Fruit fly (Drosophila melanogaster) whole organism, embryonic: ENCODE measurements around the gene kel.

Experiments
- Aef1 ChIP-seq: fragments of 200-800 bp; sonication (Bioruptor generic); IDR thresholded peaks from 3 replicates; pipeline ENCODE4 v1.3.6; 2022; ENCODE audit warnings: missing biosample characterization, missing genetic modification characterization
- B-H1 ChIP-seq: fragments of 200-800 bp; sonication (Bioruptor generic); IDR thresholded peaks from 3 replicates; pipeline ENCODE4 v1.3.6; 2022; ENCODE audit warnings: missing biosample characterization, missing genetic modification characterization
- BtbVII ChIP-seq: fragments of 200-800 bp; sonication (Bioruptor generic); optimal IDR thresholded peaks from 3 replicates; lab custom pipeline; 2017; ENCODE audit warnings: missing biosample characterization, mild to moderate bottlenecking, missing genetic modification characterization
- CG11398 ChIP-seq: fragments of 200-800 bp; sonication (Bioruptor generic); optimal IDR thresholded peaks from 2 replicates; lab custom pipeline; 2016; ENCODE audit warnings: missing biosample characterization, missing genetic modification characterization
- CG11696 ChIP-seq: fragments of 200-800 bp; sonication (Bioruptor generic); IDR thresholded peaks from 2 replicates; pipeline ENCODE4 v1.3.6; 2022; ENCODE audit warnings: missing biosample characterization, missing genetic modification characterization
- CG12104 ChIP-seq: fragments of 200-800 bp; sonication (Bioruptor generic); optimal IDR thresholded peaks from 3 replicates; lab custom pipeline; 2016; ENCODE audit warnings: missing biosample characterization, missing genetic modification characterization
- CG13123 ChIP-seq: fragments of 200-800 bp; sonication (Bioruptor generic); optimal IDR thresholded peaks from 2 replicates; lab custom pipeline; 2016; ENCODE audit warnings: missing biosample characterization, missing genetic modification characterization
- CG14441 ChIP-seq: fragments of 200-800 bp; sonication (Bioruptor generic); IDR thresholded peaks from 2 replicates; pipeline ENCODE4 v1.3.6; 2022; ENCODE audit warnings: missing biosample characterization, missing genetic modification characterization
- CG15269 ChIP-seq: fragments of 200-800 bp; sonication (Bioruptor generic); optimal IDR thresholded peaks from 2 replicates; lab custom pipeline; 2018; ENCODE audit warnings: missing biosample characterization, mild to moderate bottlenecking, missing genetic modification characterization, moderate library complexity
- CG17912 ChIP-seq: fragments of 200-800 bp; sonication (Bioruptor generic); optimal IDR thresholded peaks from 2 replicates; lab custom pipeline; 2018; ENCODE audit warnings: missing biosample characterization, mild to moderate bottlenecking, missing genetic modification characterization
- CG1792 ChIP-seq: fragments of 200-800 bp; sonication (Bioruptor generic); optimal IDR thresholded peaks from 2 replicates; lab custom pipeline; 2016; ENCODE audit warnings: missing biosample characterization, missing genetic modification characterization
- CG18262 ChIP-seq: fragments of 200-800 bp; optimal IDR thresholded peaks from 3 replicates; lab custom pipeline; 2019; ENCODE audit warnings: missing biosample characterization, mild to moderate bottlenecking, missing genetic modification characterization, moderate library complexity
- CG18764 ChIP-seq: fragments of 200-800 bp; sonication (Bioruptor generic); optimal IDR thresholded peaks from 3 replicates; lab custom pipeline; 2016; ENCODE audit warnings: missing biosample characterization, missing genetic modification characterization
- CG6175 ChIP-seq: fragments of 200-800 bp; sonication (Bioruptor generic); IDR thresholded peaks from 3 replicates; pipeline ENCODE4 v1.3.6; 2022; ENCODE audit warnings: missing biosample characterization, missing genetic modification characterization
- CG7786 ChIP-seq: fragments of 200-800 bp; sonication (Bioruptor generic); optimal IDR thresholded peaks from 2 replicates; lab custom pipeline; 2016; ENCODE audit warnings: missing biosample characterization, missing genetic modification characterization
- CG8359 ChIP-seq: fragments of 200-800 bp; sonication (Bioruptor generic); optimal IDR thresholded peaks from 2 replicates; lab custom pipeline; 2017; ENCODE audit warnings: missing biosample characterization, mild to moderate bottlenecking, missing genetic modification characterization, borderline replicate concordance
- CG8478 ChIP-seq: fragments of >200 bp; optimal IDR thresholded peaks from 2 replicates; lab custom pipeline; 2018
- CG9437 ChIP-seq: fragments of 200-800 bp; sonication (Bioruptor generic); optimal IDR thresholded peaks from 2 replicates; lab custom pipeline; 2018; ENCODE audit warnings: missing biosample characterization, mild to moderate bottlenecking, missing genetic modification characterization
- CTCF ChIP-seq: fragments of 200-800 bp; sonication (Bioruptor generic); optimal IDR thresholded peaks from 2 replicates; lab custom pipeline; 2017; ENCODE audit warnings: missing biosample characterization, mild to moderate bottlenecking, missing genetic modification characterization, moderate library complexity
- Dbx ChIP-seq: fragments of 200-800 bp; sonication (Bioruptor generic); IDR thresholded peaks from 3 replicates; pipeline ENCODE4 v1.3.6; 2022; ENCODE audit warnings: missing biosample characterization, missing genetic modification characterization
- Dll ChIP-seq: fragments of 200-800 bp; sonication (Bioruptor generic); IDR thresholded peaks from 4 replicates; pipeline ENCODE4 v1.3.6; 2022; ENCODE audit warnings: missing biosample characterization, missing genetic modification characterization; ENCODE audit not compliant: partially characterized antibody
- Doc3 ChIP-seq: fragments of 200-800 bp; sonication (Bioruptor generic); IDR thresholded peaks from 3 replicates; pipeline ENCODE4 v1.3.6; 2022; ENCODE audit warnings: missing biosample characterization, missing genetic modification characterization; ENCODE audit not compliant: partially characterized antibody
- E2f1 ChIP-seq: fragments of 200-800 bp; sonication (Bioruptor generic); IDR thresholded peaks from 2 replicates; pipeline ENCODE4 v1.3.6; 2022; ENCODE audit warnings: missing biosample characterization, missing genetic modification characterization
- H15 ChIP-seq: fragments of 200-800 bp; sonication (Bioruptor generic); IDR thresholded peaks from 3 replicates; pipeline ENCODE4 v1.3.6; 2022; ENCODE audit warnings: missing biosample characterization, missing genetic modification characterization
- HHEX ChIP-seq: fragments of 200-800 bp; sonication (Bioruptor generic); optimal IDR thresholded peaks from 3 replicates; lab custom pipeline; 2017; ENCODE audit warnings: missing biosample characterization, mild to moderate bottlenecking, missing genetic modification characterization, missing genetic modification reagents
- HLHmδ ChIP-seq: fragments of 200-800 bp; sonication (Bioruptor generic); optimal IDR thresholded peaks from 2 replicates; lab custom pipeline; 2018; ENCODE audit warnings: missing biosample characterization, mild to moderate bottlenecking, missing genetic modification characterization, moderate library complexity
- Hr78 ChIP-seq, 2 experiments: fragments of 200-800 bp in 1 of 2; fragments of >200 bp in 1 of 2; sonication (Bioruptor generic) in 1 of 2; optimal IDR thresholded peaks; 2 replicates each; lab custom pipeline; 2017 to 2019; ENCODE audit warnings: missing biosample characterization in 2 of 2, missing genetic modification characterization in 2 of 2, mild to moderate bottlenecking in 1 of 2, moderate library complexity in 1 of 2
- Lim3 ChIP-seq: fragments of 200-800 bp; sonication (Bioruptor generic); IDR thresholded peaks from 2 replicates; pipeline ENCODE4 v1.3.6; 2022; ENCODE audit warnings: missing biosample characterization, missing genetic modification characterization
- Rx ChIP-seq: fragments of 200-800 bp; sonication (Bioruptor generic); IDR thresholded peaks from 2 replicates; pipeline ENCODE4 v1.3.6; 2022; ENCODE audit warnings: missing biosample characterization, missing genetic modification characterization
- Scr ChIP-seq: fragments of 200-800 bp; sonication (Bioruptor generic); IDR thresholded peaks from 2 replicates; pipeline ENCODE4 v1.3.6; 2022; ENCODE audit warnings: missing biosample characterization, missing genetic modification characterization; ENCODE audit not compliant: partially characterized antibody
- Ssrp ChIP-seq: fragments of 200-800 bp; sonication (Bioruptor generic); optimal IDR thresholded peaks from 2 replicates; lab custom pipeline; 2018; ENCODE audit warnings: missing biosample characterization, mild to moderate bottlenecking, missing genetic modification characterization, moderate library complexity
- cato ChIP-seq: fragments of 200-800 bp; sonication (Bioruptor generic); optimal IDR thresholded peaks from 2 replicates; lab custom pipeline; 2016; ENCODE audit warnings: missing biosample characterization, missing genetic modification characterization, borderline replicate concordance
- chn ChIP-seq: fragments of 200-800 bp; sonication (Bioruptor generic); optimal IDR thresholded peaks from 2 replicates; lab custom pipeline; 2016; ENCODE audit warnings: missing biosample characterization, missing genetic modification characterization
- ci ChIP-seq: fragments of 200-800 bp; sonication (Bioruptor generic); IDR thresholded peaks from 3 replicates; pipeline ENCODE4 v1.3.6; 2022; ENCODE audit warnings: missing biosample characterization, missing genetic modification characterization
- dan ChIP-seq: fragments of 200-800 bp; sonication (Bioruptor generic); IDR thresholded peaks from 2 replicates; pipeline ENCODE4 v1.3.6; 2022; ENCODE audit warnings: missing biosample characterization, missing genetic modification characterization
- en ChIP-seq: fragments of 200-800 bp; sonication (Bioruptor generic); optimal IDR thresholded peaks from 2 replicates; lab custom pipeline; 2016; ENCODE audit warnings: missing biosample characterization, missing genetic modification characterization
- grau ChIP-seq: fragments of 200-800 bp; optimal IDR thresholded peaks from 3 replicates; lab custom pipeline; 2019; ENCODE audit warnings: missing biosample characterization, mild to moderate bottlenecking, missing genetic modification characterization, moderate library complexity
- ken ChIP-seq: fragments of 200-800 bp; sonication (Bioruptor generic); IDR thresholded peaks from 3 replicates; pipeline ENCODE4 v1.3.6; 2022; ENCODE audit warnings: missing biosample characterization, missing genetic modification characterization
- lmd ChIP-seq: fragments of 200-800 bp; sonication (Bioruptor generic); IDR thresholded peaks from 2 replicates; pipeline ENCODE4 v1.3.6; 2022; ENCODE audit warnings: missing biosample characterization, missing genetic modification characterization
- pb ChIP-seq: fragments of 200-800 bp; sonication (Bioruptor generic); optimal IDR thresholded peaks from 3 replicates; lab custom pipeline; 2016; ENCODE audit warnings: missing biosample characterization, missing genetic modification characterization
- sna ChIP-seq: fragments of 200-800 bp; sonication (Bioruptor generic); IDR thresholded peaks from 2 replicates; pipeline ENCODE4 v1.3.6; 2022; ENCODE audit warnings: missing biosample characterization, missing genetic modification characterization; ENCODE audit not compliant: partially characterized antibody
- tap ChIP-seq: fragments of 200-800 bp; optimal IDR thresholded peaks from 3 replicates; lab custom pipeline; 2019; ENCODE audit warnings: missing biosample characterization, mild to moderate bottlenecking, missing genetic modification characterization, moderate library complexity
- tgo ChIP-seq: fragments of 200-800 bp; sonication (Bioruptor generic); IDR thresholded peaks from 3 replicates; pipeline ENCODE4 v1.3.6; 2022; ENCODE audit warnings: missing biosample characterization, missing genetic modification characterization
- twi ChIP-seq: fragments of 200-800 bp; optimal IDR thresholded peaks from 2 replicates; lab custom pipeline; 2019; ENCODE audit warnings: missing biosample characterization, mild to moderate bottlenecking, missing genetic modification characterization, moderate library complexity
- unc-4 ChIP-seq: fragments of 200-800 bp; sonication (Bioruptor generic); IDR thresholded peaks from 2 replicates; pipeline ENCODE4 v1.3.6; 2022; ENCODE audit warnings: missing biosample characterization, missing genetic modification characterization; ENCODE audit not compliant: partially characterized antibody
- vfl ChIP-seq: fragments of 200-800 bp; sonication (Bioruptor generic); optimal IDR thresholded peaks from 2 replicates; lab custom pipeline; 2016; ENCODE audit warnings: missing biosample characterization, missing genetic modification characterization
- vvl ChIP-seq: fragments of 200-800 bp; sonication (Bioruptor generic); IDR thresholded peaks from 2 replicates; pipeline ENCODE4 v1.3.6; 2022; ENCODE audit warnings: missing biosample characterization, missing genetic modification characterization
- zf30C ChIP-seq: fragments of 200-800 bp; sonication (Bioruptor generic); optimal IDR thresholded peaks from 3 replicates; lab custom pipeline; 2018; ENCODE audit warnings: missing biosample characterization, mild to moderate bottlenecking, missing genetic modification characterization
- zfh1 ChIP-seq: fragments of 200-800 bp; sonication (Bioruptor generic); IDR thresholded peaks from 3 replicates; pipeline ENCODE4 v1.3.6; 2022; ENCODE audit warnings: missing biosample characterization, missing genetic modification characterization

The kel gene

DNA sequence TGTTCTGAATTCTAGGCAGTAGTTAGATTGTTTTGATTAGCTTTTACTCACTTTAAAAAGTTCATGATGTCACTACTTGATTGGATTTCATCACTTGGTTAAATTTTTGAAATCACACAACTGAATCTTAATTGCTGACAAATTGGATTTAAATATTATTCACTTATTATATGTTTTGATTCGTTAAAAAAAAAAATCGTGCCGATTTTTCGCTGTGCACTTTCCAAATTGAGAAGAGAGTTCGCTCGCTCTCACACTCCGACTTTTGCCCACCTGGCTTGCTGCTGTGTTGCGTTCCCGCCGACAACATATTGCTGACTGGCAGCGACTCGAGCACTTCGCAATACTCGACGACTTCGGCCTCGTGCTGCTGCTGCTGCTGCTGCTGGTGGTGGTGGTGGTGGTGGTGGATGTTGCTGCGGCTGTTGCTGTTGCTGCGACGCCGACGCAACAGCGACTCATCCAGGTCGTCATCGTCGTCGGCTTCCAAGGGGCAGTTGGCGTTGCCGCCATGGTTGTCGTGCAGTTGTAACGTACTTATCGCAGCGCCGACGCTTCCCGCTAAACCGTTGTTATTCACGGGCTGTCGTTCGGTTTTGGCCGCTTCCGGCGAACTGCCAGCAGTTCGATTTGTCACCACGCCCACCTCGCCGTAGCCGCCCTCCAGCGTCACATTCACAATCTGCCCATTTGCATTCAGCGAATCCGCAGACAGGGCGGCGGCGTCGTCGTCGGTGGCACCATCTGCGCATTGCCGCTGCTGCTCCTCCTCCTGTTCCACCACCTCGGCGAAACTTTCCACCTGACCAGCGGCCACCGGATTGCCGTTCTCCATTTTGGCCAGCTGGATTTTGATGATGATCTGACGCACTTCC lies 3.8 kb upstream of the kel start (continued):
- TF ChIP-seq Ssrp (tag; lab: Kevin White, UChicago) = peak; percentile 58
- peak; percentile 48 for TF ChIP-seq CG12104 (GFP tag; lab: Kevin White, UChicago)
- TF ChIP-seq CG17912 (GFP tag; lab: Kevin White, UChicago) = no peak
- TF ChIP-seq BtbVII = peak; percentile 66
- peak; percentile 70; the same call in 2 of the 3 replicates for TF ChIP-seq CG6175 (GFP tag; lab: Robert Waterston, UW)
- 0 out of 2 replicates have a peak, but pooled peaks have one; percentile 41 for TF ChIP-seq sna (GFP tag; lab: Robert Waterston, UW)
- TF ChIP-seq CG9437 (GFP tag; lab: Kevin White, UChicago) = peak; percentile 63
- peak; percentile 54 for TF ChIP-seq lmd (GFP tag; lab: Robert Waterston, UW)
- TF ChIP-seq CG8478 (lab: Kevin White, UChicago) = peak; percentile 70
- no peak for TF ChIP-seq dan (GFP tag; lab: Robert Waterston, UW)
- TF ChIP-seq CG13123 (GFP tag; lab: Kevin White, UChicago) = peak; percentile 19
- TF ChIP-seq Lim3 (GFP tag; lab: Robert Waterston, UW) = no peak
- peak; percentile 66 for TF ChIP-seq HHEX (GFP tag; lab: Kevin White, UChicago)
- TF ChIP-seq cato (GFP tag; lab: Kevin White, UChicago) = peak; percentile 59
- TF ChIP-seq zf30C = peak; percentile 64
- TF ChIP-seq E2f1 (GFP tag; lab: Robert Waterston, UW) = peak; percentile 47
- peak; percentile 58; the same call in 2 of the 3 replicates for TF ChIP-seq B-H1 (GFP tag; lab: Robert Waterston, UW)
- TF ChIP-seq vvl (GFP tag; lab: Robert Waterston, UW) = peak; percentile 48; the same call in 1 of the 2 replicates
- peak; percentile 55 for TF ChIP-seq chn (GFP tag; lab: Kevin White, UChicago)
- TF ChIP-seq tap (tag; lab: Kevin White, UChicago) = peak; percentile 46
- peak; percentile 34 for TF ChIP-seq CG11398 (GFP tag; lab: Kevin White, UChicago)
- peak; percentile 21; the same call in 1 of the 3 replicates for TF ChIP-seq Dbx (GFP tag; lab: Robert Waterston, UW)
- TF ChIP-seq H15 = peak; percentile 56; the same call in 2 of the 3 replicates
- TF ChIP-seq en (GFP tag; lab: Kevin White, UChicago) = no peak
- peak; percentile 48 for TF ChIP-seq vfl (GFP tag; lab: Kevin White, UChicago)
- TF ChIP-seq CG14441 (GFP tag; lab: Robert Waterston, UW) = peak; percentile 51
- peak; percentile 70; the same call in 2 of the 3 replicates for TF ChIP-seq ken (GFP tag; lab: Robert Waterston, UW)
- peak; percentile 43 for TF ChIP-seq Rx (GFP tag; lab: Robert Waterston, UW)
- peak; percentile 2 for TF ChIP-seq twi (tag; lab: Kevin White, UChicago)
- TF ChIP-seq CG7786 (GFP tag; lab: Kevin White, UChicago) = peak; percentile 42
- TF ChIP-seq CG1792 (GFP tag; lab: Kevin White, UChicago) = no peak
- TF ChIP-seq CG11696 = no peak
- 0 out of 3 replicates have a peak, but pooled peaks have one; percentile 31 for TF ChIP-seq zfh1 (GFP tag; lab: Robert Waterston, UW)
- TF ChIP-seq ci (GFP tag; lab: Robert Waterston, UW) = peak; percentile 73
- TF ChIP-seq pb (GFP tag; lab: Kevin White, UChicago) = no peak
- no peak for TF ChIP-seq Hr78 (GFP tag; optimal IDR thresholded peaks at IDR 0.05; lab: Kevin White, UChicago)
- TF ChIP-seq CG8359 (GFP tag; lab: Kevin White, UChicago) = peak; percentile 17
- peak; percentile 24; the same call in 1 of the 3 replicates for TF ChIP-seq tgo
- TF ChIP-seq unc-4 (GFP tag; lab: Robert Waterston, UW) = no peak
- TF ChIP-seq Dll (GFP tag; lab: Robert Waterston, UW) = no peak
- peak; percentile 58 for TF ChIP-seq CG18764 (GFP tag; lab: Kevin White, UChicago)
- TF ChIP-seq HLHmδ (GFP tag; lab: Kevin White, UChicago) = peak; percentile 87
- TF ChIP-seq Aef1 (GFP tag; lab: Robert Waterston, UW) = no peak
- TF ChIP-seq Doc3 (GFP tag; lab: Robert Waterston, UW) = no peak
- TF ChIP-seq CG18262 (tag; lab: Kevin White, UChicago) = peak; percentile 75
- 0 out of 2 replicates have a peak, but pooled peaks have one; percentile 30 for TF ChIP-seq Scr (GFP tag; lab: Robert Waterston, UW)
- no peak for TF ChIP-seq CTCF (GFP tag; lab: Kevin White, UChicago)
- TF ChIP-seq CG15269 (tag; lab: Kevin White, UChicago) = peak; percentile 60
- TF ChIP-seq grau = peak; percentile 69
